Worm (Caenorhabditis elegans) whole organism, midembryonic: ENCODE data around the gene gpx-4.
"Not testable (repeated sequence)": the region's sequence is repeated elsewhere in the genome, so short reads cannot be mapped to it uniquely, and the experiment has no call there.

Experiments used
- T22C8.4 ChIP-seq: fragments of 200-800 bp; sonication (Bioruptor generic); IDR thresholded peaks from 2 replicates; pipeline ENCODE4 v1.3.6; 2022; ENCODE audit warnings: missing genetic modification characterization, missing compliant biosample characterization
- med-1 ChIP-seq: sonication (generic microtip); optimal IDR thresholded peaks from 2 replicates; lab custom pipeline; 2017; ENCODE audit warnings: missing genetic modification characterization, mild to moderate bottlenecking, missing compliant biosample characterization, antibody characterized with exemption, missing genetic modification reagents; ENCODE audit not compliant: insufficient read depth
- tab-1 ChIP-seq: fragments of 200-800 bp; sonication (Bioruptor generic); IDR thresholded peaks from 2 replicates; pipeline ENCODE4 v1.3.6; 2022; ENCODE audit warnings: missing genetic modification characterization, missing compliant biosample characterization

DNA sequence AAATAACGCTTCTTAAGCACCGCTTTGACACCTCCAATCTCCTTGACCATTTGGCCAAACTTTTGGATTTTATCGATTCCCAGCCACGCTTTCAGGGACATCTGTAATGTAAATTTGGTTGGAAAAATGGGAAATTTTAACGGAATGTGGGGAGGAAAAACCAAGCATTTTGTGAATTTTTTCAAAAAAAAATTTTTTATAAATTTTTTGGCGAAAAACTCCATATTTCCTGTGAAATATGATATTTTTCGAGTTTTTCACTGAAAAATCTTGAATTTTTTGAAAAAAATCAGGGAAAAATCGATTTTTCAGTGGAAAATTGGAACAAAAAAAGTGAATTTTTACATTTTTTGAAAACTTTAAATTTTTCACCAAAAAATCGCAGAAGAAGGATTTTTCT, 44.9 kb upstream of the gpx-4 start, which contains the start of gene ndua-12:
- TF ChIP-seq med-1 (GFP tag; lab: Kevin White, UChicago); T22C8.4 (GFP tag; lab: Robert Waterston, UW); tab-1 (GFP tag; lab: Robert Waterston, UW): not testable (repeated sequence)
